Worm (Caenorhabditis elegans) whole organism, L1 larva: ENCODE results near the gene cpna-2.

ENCODE experiments used
- C04F5.9 ChIP-seq: sonication (generic microtip); optimal IDR thresholded peaks from 2 replicates; lab custom pipeline; 2016; ENCODE audit warnings: missing genetic modification characterization, missing compliant biosample characterization
- C16A3.4 ChIP-seq: fragments of 150-350 bp; optimal IDR thresholded peaks from 2 replicates; lab custom pipeline; 2014; ENCODE audit warnings: missing biosample characterization, missing genetic modification characterization
- C34B4.2 ChIP-seq: sonication (generic microtip); optimal IDR thresholded peaks from 2 replicates; lab custom pipeline; 2017; ENCODE audit warnings: mild to moderate bottlenecking, missing genetic modification characterization, missing compliant biosample characterization
- alr-1 ChIP-seq: fragments of 200-800 bp; sonication (Bioruptor generic); optimal IDR thresholded peaks from 2 replicates; lab custom pipeline; 2018; ENCODE audit warnings: borderline replicate concordance, mild to moderate bottlenecking, missing genetic modification characterization, missing compliant biosample characterization
- aly-2 ChIP-seq: fragments of 150-350 bp; optimal IDR thresholded peaks from 2 replicates; lab custom pipeline; 2014; ENCODE audit warnings: missing biosample characterization, missing genetic modification characterization
- blmp-1 ChIP-seq: fragments of 150-350 bp; optimal IDR thresholded peaks from 2 replicates; lab custom pipeline; 2014; ENCODE audit warnings: missing biosample characterization, missing genetic modification characterization
- ceh-82 ChIP-seq, 3 experiments: fragments of 150-350 bp in 1 of 3; sonication (generic microtip) in 2 of 3; optimal IDR thresholded peaks; 2 replicates each; lab custom pipeline; 2014 to 2017; ENCODE audit warnings: missing biosample characterization in 3 of 3, missing genetic modification characterization in 3 of 3
- ces-1 ChIP-seq: fragments of 150-350 bp; optimal IDR thresholded peaks from 2 replicates; lab custom pipeline; 2014; ENCODE audit warnings: missing biosample characterization, missing genetic modification reagents, missing genetic modification characterization
- dpl-1 ChIP-seq, 3 experiments: fragments of 150-350 bp in 2 of 3; sonication (generic microtip) in 1 of 3; optimal IDR thresholded peaks; 2 replicates each; lab custom pipeline; 2014 to 2017; ENCODE audit warnings: missing biosample characterization in 3 of 3, missing genetic modification characterization in 3 of 3, missing genetic modification reagents in 3 of 3
- dsc-1 ChIP-seq: sonication (generic microtip); optimal IDR thresholded peaks from 2 replicates; lab custom pipeline; 2016; ENCODE audit warnings: mild to moderate bottlenecking, missing genetic modification characterization, missing compliant biosample characterization
- efl-1 ChIP-seq, 4 experiments: fragments of 150-350 bp; optimal IDR thresholded peaks in 3 of 4; peaks in 1 of 4; 1 replicate in 1 of 4; 2 replicates in 3 of 4; lab custom pipeline; 2014; ENCODE audit warnings: missing biosample characterization in 2 of 4, missing genetic modification characterization in 2 of 4, missing genetic modification reagents in 2 of 4
- egl-13 ChIP-seq: sonication (generic microtip); optimal IDR thresholded peaks from 2 replicates; lab custom pipeline; 2016; ENCODE audit warnings: missing genotype, missing genetic modification reagents, missing genetic modification characterization, missing compliant biosample characterization
- elt-3 ChIP-seq, 6 experiments: fragments of 150-350 bp in 1 of 6; sonication (generic microtip); optimal IDR thresholded peaks; 2 replicates each; lab custom pipeline; 2017 to 2018; ENCODE audit warnings: missing biosample characterization in 6 of 6, missing genetic modification characterization in 6 of 6, inconsistent platforms in 1 of 6
- fkh-8 ChIP-seq: sonication (generic microtip); optimal IDR thresholded peaks from 2 replicates; lab custom pipeline; 2016; ENCODE audit warnings: mild to moderate bottlenecking, missing genetic modification characterization, missing compliant biosample characterization
- fos-1 ChIP-seq: fragments of 150-350 bp; optimal IDR thresholded peaks from 2 replicates; lab custom pipeline; 2014; ENCODE audit warnings: missing biosample characterization, missing genetic modification characterization
- hlh-4 ChIP-seq: sonication (generic microtip); optimal IDR thresholded peaks from 2 replicates; lab custom pipeline; 2016; ENCODE audit warnings: mild to moderate bottlenecking, missing genetic modification characterization, missing compliant biosample characterization
- irx-1 ChIP-seq: sonication (generic microtip); optimal IDR thresholded peaks from 2 replicates; lab custom pipeline; 2016; ENCODE audit warnings: missing genetic modification characterization, missing compliant biosample characterization
- lin-14 ChIP-seq: fragments of 200-800 bp; sonication (Bioruptor generic); optimal IDR thresholded peaks from 2 replicates; lab custom pipeline; 2018; ENCODE audit warnings: mild to moderate bottlenecking, missing genetic modification characterization, moderate library complexity, missing compliant biosample characterization
- mdl-1 ChIP-seq, 2 experiments: fragments of 150-350 bp; optimal IDR thresholded peaks; 2 replicates each; lab custom pipeline; 2014 to 2017; ENCODE audit warnings: missing biosample characterization in 2 of 2, missing genetic modification characterization in 2 of 2, inconsistent platforms in 1 of 2
- mef-2 ChIP-seq: fragments of 150-350 bp; optimal IDR thresholded peaks from 2 replicates; lab custom pipeline; 2014; ENCODE audit warnings: missing biosample characterization, missing genetic modification characterization
- mep-1 ChIP-seq: fragments of 150-350 bp; optimal IDR thresholded peaks from 2 replicates; lab custom pipeline; 2014; ENCODE audit warnings: missing biosample characterization, missing genetic modification characterization
- nhr-11 ChIP-seq: fragments of 150-350 bp; optimal IDR thresholded peaks from 2 replicates; lab custom pipeline; 2014; ENCODE audit warnings: missing biosample characterization, missing genetic modification characterization
- nhr-12 ChIP-seq: sonication (generic microtip); optimal IDR thresholded peaks from 2 replicates; lab custom pipeline; 2017; ENCODE audit warnings: missing biosample characterization, missing genetic modification characterization
- nhr-19 ChIP-seq: fragments of 200-800 bp; sonication (Bioruptor generic); conservative IDR thresholded peaks from 2 replicates; pipeline ENCODE4 v1.3.6; 2022; ENCODE audit warnings: missing genetic modification characterization, missing compliant biosample characterization
- nhr-20 ChIP-seq: sonication (generic microtip); optimal IDR thresholded peaks from 2 replicates; lab custom pipeline; 2016; ENCODE audit warnings: mild to moderate bottlenecking, missing genetic modification characterization, missing compliant biosample characterization
- nhr-237 ChIP-seq: fragments of 150-350 bp; optimal IDR thresholded peaks from 2 replicates; lab custom pipeline; 2014; ENCODE audit warnings: missing biosample characterization, missing genetic modification characterization
- nhr-28 ChIP-seq: fragments of 150-350 bp; optimal IDR thresholded peaks from 2 replicates; lab custom pipeline; 2014; ENCODE audit warnings: missing biosample characterization, missing genetic modification characterization
- nhr-47 ChIP-seq: sonication (generic microtip); optimal IDR thresholded peaks from 2 replicates; lab custom pipeline; 2016; ENCODE audit warnings: mild to moderate bottlenecking, missing genetic modification characterization, moderate library complexity, missing compliant biosample characterization
- nhr-71 ChIP-seq: sonication (generic microtip); optimal IDR thresholded peaks from 2 replicates; lab custom pipeline; 2016; ENCODE audit warnings: mild to moderate bottlenecking, missing genetic modification characterization, moderate library complexity, missing compliant biosample characterization
- nhr-85 ChIP-seq: sonication (generic microtip); peaks from one replicate; lab custom pipeline; 2016; ENCODE audit warnings: missing genetic modification characterization, inconsistent platforms, missing compliant biosample characterization
- nhr-90 ChIP-seq: sonication (generic microtip); optimal IDR thresholded peaks from 2 replicates; lab custom pipeline; 2016; ENCODE audit warnings: mild to moderate bottlenecking, missing genetic modification characterization, missing compliant biosample characterization; ENCODE audit not compliant: poor library complexity
- pax-3 ChIP-seq: fragments of 200-800 bp; sonication (Bioruptor generic); optimal IDR thresholded peaks from 2 replicates; lab custom pipeline; 2018; ENCODE audit warnings: mild to moderate bottlenecking, missing genetic modification characterization, moderate library complexity, missing compliant biosample characterization
- rnt-1 ChIP-seq: sonication (generic microtip); optimal IDR thresholded peaks from 2 replicates; lab custom pipeline; 2016; ENCODE audit warnings: mild to moderate bottlenecking, missing genetic modification characterization, moderate library complexity, missing compliant biosample characterization
- skn-1 ChIP-seq: fragments of 150-350 bp; optimal IDR thresholded peaks from 2 replicates; lab custom pipeline; 2014; ENCODE audit warnings: missing biosample characterization, missing genetic modification characterization
- snu-23 ChIP-seq: sonication (generic microtip); optimal IDR thresholded peaks from 2 replicates; lab custom pipeline; 2016; ENCODE audit warnings: missing genetic modification characterization, missing compliant biosample characterization
- sox-4 ChIP-seq: sonication (generic microtip); optimal IDR thresholded peaks from 2 replicates; lab custom pipeline; 2016; ENCODE audit warnings: missing genetic modification characterization, missing compliant biosample characterization
- sup-37 ChIP-seq: fragments of 200-800 bp; sonication (Bioruptor generic); optimal IDR thresholded peaks from 2 replicates; lab custom pipeline; 2018; ENCODE audit warnings: mild to moderate bottlenecking, missing genetic modification characterization, missing compliant biosample characterization
- swsn-7 ChIP-seq: sonication (generic microtip); optimal IDR thresholded peaks from 2 replicates; lab custom pipeline; 2016; ENCODE audit warnings: missing genetic modification characterization, missing compliant biosample characterization
- vab-15 ChIP-seq: sonication (generic microtip); optimal IDR thresholded peaks from 2 replicates; lab custom pipeline; 2017; ENCODE audit warnings: missing genotype, mild to moderate bottlenecking, missing genetic modification characterization, missing compliant biosample characterization

Gene cpna-2

ce11 chrII:7781102-7781616 is 56.5 kb downstream of the cpna-2 start, which contains the start of the genes snpc-1.1 and spdl-1 (continued):
- TF ChIP-seq nhr-20: no peak
- TF ChIP-seq elt-3 (tag; optimal IDR thresholded peaks at IDR 0.05; lab: Kevin White, UChicago): no peak
- TF ChIP-seq blmp-1 (tag; lab: Kevin White, UChicago): peak; percentile 53
- TF ChIP-seq nhr-19 (GFP tag; lab: Robert Waterston, UW): no peak
- no peak for TF ChIP-seq egl-13 (tag; lab: Kevin White, UChicago)
- no peak for TF ChIP-seq dsc-1
- TF ChIP-seq C16A3.4 (tag; lab: Kevin White, UChicago): peak; percentile 2
- no peak for TF ChIP-seq irx-1 (tag; lab: Kevin White, UChicago)
- no peak for TF ChIP-seq mef-2 (tag; lab: Kevin White, UChicago)
- TF ChIP-seq fkh-8 (tag; lab: Kevin White, UChicago): no peak
- no peak for TF ChIP-seq C04F5.9
- TF ChIP-seq sup-37 (GFP tag; lab: Kevin White, UChicago): no peak
- no peak for TF ChIP-seq swsn-7 (tag; lab: Kevin White, UChicago)

ce11 chrII:7783467-7783959 is 58.8 kb downstream of the cpna-2 start, which contains the start of gene skr-17:
Gene skr-17, plus strand, starts transcription at chrII:7783517.
- TF ChIP-seq dpl-1 (GFP tag; optimal IDR thresholded peaks at IDR 0.05; lab: Kevin White, UChicago) (peak in 1 of 3 experiments; percentile 33), blmp-1 (tag; lab: Kevin White, UChicago) (no peak), nhr-11 (tag; lab: Kevin White, UChicago) (no peak), efl-1 (optimal IDR thresholded peaks at IDR 0.05; lab: Kevin White, UChicago) (peak; percentile 18 to 59), efl-1 (GFP tag; optimal IDR thresholded peaks at IDR 0.05 in 1 of 2; lab: Kevin White, UChicago) (peak in 1 of 2 experiments; percentile 23)

- TF ChIP-seq lin-14 (GFP tag; lab: Kevin White, UChicago) (peak; percentile 31), nhr-71 (peak; percentile 14), alr-1 (tag; lab: Kevin White, UChicago) (no peak), sup-37 (GFP tag; lab: Kevin White, UChicago) (no peak), fos-1 (no peak), nhr-237 (tag; lab: Kevin White, UChicago) (no peak), blmp-1 (tag; lab: Kevin White, UChicago) (no peak), nhr-28 (no peak), C34B4.2 (no peak), hlh-4 (tag; lab: Kevin White, UChicago) (no peak), skn-1 (tag; lab: Kevin White, UChicago) (no peak), aly-2 (no peak), mdl-1 (tag; optimal IDR thresholded peaks at IDR 0.05; lab: Kevin White, UChicago) (no peak), ces-1 (GFP tag; lab: Kevin White, UChicago) (no peak), nhr-90 (tag; lab: Kevin White, UChicago) (no peak), ceh-82 (tag; optimal IDR thresholded peaks at IDR 0.05; lab: Kevin White, UChicago) (no peak), snu-23 (GFP tag; lab: Kevin White, UChicago) (no peak), nhr-47 (tag; lab: Kevin White, UChicago) (no peak), rnt-1 (tag; lab: Kevin White, UChicago) (no peak), sox-4 (tag; lab: Kevin White, UChicago) (no peak), nhr-12 (tag; lab: Kevin White, UChicago) (no peak), elt-3 (tag; optimal IDR thresholded peaks at IDR 0.05; lab: Kevin White, UChicago) (peak in 1 of 6 experiments; percentile 63), vab-15 (tag; lab: Kevin White, UChicago) (no peak), pax-3 (no peak), nhr-85 (tag; lab: Kevin White, UChicago) (peak; percentile 75), mep-1 (tag; lab: Kevin White, UChicago) (no peak)
These were observed 64.9 kb downstream of the cpna-2 start for ce11 chrII:7789605-7790004.
